Worm (Caenorhabditis elegans) whole organism, early embryonic: ENCODE results near the gene F41C3.7.

Experiments
- B0310.2 ChIP-seq: sonication (generic microtip); optimal IDR thresholded peaks from 2 replicates; lab custom pipeline; 2016; ENCODE audit warnings: mild to moderate bottlenecking, missing genetic modification characterization, missing compliant biosample characterization
- F13C5.2 ChIP-seq: sonication (generic microtip); optimal IDR thresholded peaks from 2 replicates; lab custom pipeline; 2017; ENCODE audit warnings: mild to moderate bottlenecking, missing genetic modification characterization, inconsistent platforms, missing compliant biosample characterization
- aly-1 ChIP-seq: sonication (generic microtip); optimal IDR thresholded peaks from 2 replicates; lab custom pipeline; 2016; ENCODE audit warnings: missing genetic modification characterization, missing compliant biosample characterization
- ama-1 ChIP-seq: fragments of 150-350 bp; optimal IDR thresholded peaks from 2 replicates; lab custom pipeline; 2014
- ceh-13 ChIP-seq: fragments of 200-800 bp; sonication (Bioruptor generic); optimal IDR thresholded peaks from 2 replicates; lab custom pipeline; 2018; ENCODE audit warnings: mild to moderate bottlenecking, missing genetic modification characterization, missing compliant biosample characterization
- ceh-36 ChIP-seq: sonication (generic microtip); optimal IDR thresholded peaks from 2 replicates; lab custom pipeline; 2016; ENCODE audit warnings: missing genetic modification characterization, inconsistent platforms, missing compliant biosample characterization
- ets-7 ChIP-seq: sonication (generic microtip); optimal IDR thresholded peaks from 2 replicates; lab custom pipeline; 2016; ENCODE audit warnings: missing genotype, missing genetic modification characterization, missing compliant biosample characterization
- flt-1 ChIP-seq: fragments of 200-800 bp; sonication (Bioruptor generic); IDR thresholded peaks from 2 replicates; pipeline ENCODE4 v1.3.6; 2022; ENCODE audit warnings: missing genetic modification characterization, missing compliant biosample characterization
- hmbx-1 ChIP-seq: sonication (generic microtip); optimal IDR thresholded peaks from 2 replicates; lab custom pipeline; 2016; ENCODE audit warnings: mild to moderate bottlenecking, missing genetic modification characterization, missing compliant biosample characterization
- hmg-4 ChIP-seq: fragments of 200-800 bp; sonication (Bioruptor generic); optimal IDR thresholded peaks from 2 replicates; lab custom pipeline; 2018; ENCODE audit warnings: mild to moderate bottlenecking, missing genetic modification characterization, missing compliant biosample characterization
- hnd-1 ChIP-seq: sonication (generic microtip); optimal IDR thresholded peaks from 2 replicates; lab custom pipeline; 2016; ENCODE audit warnings: missing genetic modification characterization, missing compliant biosample characterization
- pes-1 ChIP-seq: fragments of 200-800 bp; sonication (Bioruptor generic); IDR thresholded peaks from 2 replicates; pipeline ENCODE4 v1.3.6; 2022; ENCODE audit warnings: missing genetic modification reagents, missing genetic modification characterization, missing compliant biosample characterization
- scrt-1 ChIP-seq: fragments of 200-800 bp; sonication (Bioruptor generic); IDR thresholded peaks from 2 replicates; pipeline ENCODE4 v1.3.6; 2022; ENCODE audit warnings: missing genetic modification characterization, missing compliant biosample characterization
- sea-1 ChIP-seq: fragments of 200-800 bp; sonication (Bioruptor generic); conservative IDR thresholded peaks from 2 replicates; pipeline ENCODE4 v1.3.6; 2022; ENCODE audit warnings: missing genetic modification characterization, missing compliant biosample characterization
- tbx-11 ChIP-seq: fragments of 200-800 bp; sonication (Bioruptor generic); IDR thresholded peaks from 2 replicates; pipeline ENCODE4 v1.3.6; 2022; ENCODE audit warnings: missing genetic modification characterization, missing compliant biosample characterization
- tbx-37 ChIP-seq: fragments of 200-800 bp; sonication (Bioruptor generic); conservative IDR thresholded peaks from 2 replicates; pipeline ENCODE4 v1.3.6; 2022; ENCODE audit warnings: missing genetic modification reagents, missing genetic modification characterization, missing compliant biosample characterization
- tra-4 ChIP-seq: sonication (generic microtip); optimal IDR thresholded peaks from 2 replicates; lab custom pipeline; 2017; ENCODE audit warnings: missing genetic modification characterization, missing compliant biosample characterization

The F41C3.7 gene

ce11 chrII:4729733-4730132 lies at the start of gene F41C3.7:
TSS of gene F41C3.7 (plus strand) at chrII:4730033.
- TF ChIP-seq ceh-36: no peak
- TF ChIP-seq B0310.2: no peak
- TF ChIP-seq sea-1: no peak
- no peak for TF ChIP-seq tbx-37 (GFP tag; lab: Robert Waterston, UW)
- no peak for TF ChIP-seq scrt-1
- no peak for TF ChIP-seq hnd-1 (tag; lab: Kevin White, UChicago)
- TF ChIP-seq pes-1: no peak
- no peak for TF ChIP-seq ceh-13 (GFP tag; lab: Kevin White, UChicago)
- TF ChIP-seq hmg-4 (GFP tag; lab: Kevin White, UChicago): no peak
- no peak for TF ChIP-seq ets-7 (tag; lab: Kevin White, UChicago)
- no peak for TF ChIP-seq F13C5.2 (tag; lab: Kevin White, UChicago)
- TF ChIP-seq tbx-11: no peak
- no peak for TF ChIP-seq flt-1 (GFP tag; lab: Robert Waterston, UW)
- no peak for TF ChIP-seq aly-1
- no peak for TF ChIP-seq ama-1 (lab: Kevin White, UChicago)

ce11 chrII:4681391-4681790 lies 48.4 kb upstream of the F41C3.7 start, which contains the start of gene T05A7.7:
TSS of gene T05A7.7 (minus strand) at chrII:4681491.
- TF ChIP-seq tra-4 (tag; lab: Kevin White, UChicago) (no peak), ets-7 (tag; lab: Kevin White, UChicago) (no peak), scrt-1 (no peak), F13C5.2 (tag; lab: Kevin White, UChicago) (no peak), tbx-37 (GFP tag; lab: Robert Waterston, UW) (no peak), hmg-4 (GFP tag; lab: Kevin White, UChicago) (no peak), hnd-1 (tag; lab: Kevin White, UChicago) (no peak), flt-1 (GFP tag; lab: Robert Waterston, UW) (no peak), tbx-11 (no peak), pes-1 (no peak), sea-1 (no peak), ama-1 (lab: Kevin White, UChicago) (no peak), B0310.2 (no peak), ceh-36 (no peak)

ce11 chrII:4683693-4684092 lies 46.1 kb upstream of the F41C3.7 start, which contains the start of gene sre-40:
TSS of gene sre-40 (minus strand) at chrII:4683793.
- no peak for TF ChIP-seq hmg-4 (GFP tag; lab: Kevin White, UChicago)
- no peak for TF ChIP-seq sea-1
- no peak for TF ChIP-seq ceh-36
- TF ChIP-seq ets-7 (tag; lab: Kevin White, UChicago): no peak
- TF ChIP-seq hmbx-1 (tag; lab: Kevin White, UChicago): no peak
- no peak for TF ChIP-seq B0310.2
- no peak for TF ChIP-seq tra-4 (tag; lab: Kevin White, UChicago)
- no peak for TF ChIP-seq tbx-11
- TF ChIP-seq aly-1: no peak
- no peak for TF ChIP-seq F13C5.2 (tag; lab: Kevin White, UChicago)
- no peak for TF ChIP-seq pes-1
- TF ChIP-seq ama-1 (lab: Kevin White, UChicago): no peak
- no peak for TF ChIP-seq ceh-13 (GFP tag; lab: Kevin White, UChicago)
- TF ChIP-seq scrt-1: no peak

ce11 chrII:4684852-4685251 lies 45.0 kb upstream of the F41C3.7 start:
- TF ChIP-seq aly-1: no peak
- no peak for TF ChIP-seq ets-7 (tag; lab: Kevin White, UChicago)
- TF ChIP-seq tra-4 (tag; lab: Kevin White, UChicago): no peak
- TF ChIP-seq B0310.2: no peak
- TF ChIP-seq pes-1: no peak
- no peak for TF ChIP-seq ama-1 (lab: Kevin White, UChicago)
- TF ChIP-seq hnd-1 (tag; lab: Kevin White, UChicago): no peak

- no peak for TF ChIP-seq pes-1
- no peak for TF ChIP-seq F13C5.2 (tag; lab: Kevin White, UChicago)
- no peak for TF ChIP-seq ceh-36
- TF ChIP-seq ets-7 (tag; lab: Kevin White, UChicago): no peak
- TF ChIP-seq ama-1 (lab: Kevin White, UChicago): no peak
- no peak for TF ChIP-seq B0310.2
Measured at ce11 chrII:4686941-4687340, 42.9 kb upstream of the F41C3.7 start, which contains the start of gene sre-39. TSS of gene sre-39 (plus strand) at chrII:4687241.

- no peak for TF ChIP-seq ets-7 (tag; lab: Kevin White, UChicago)
- TF ChIP-seq ceh-36: no peak
Measured at ce11 chrII:4689477-4689876, 40.4 kb upstream of the F41C3.7 start, which contains the start of gene F10G7.12. TSS of gene F10G7.12 (plus strand) at chrII:4689777.

ce11 chrII:4693129-4693528 lies 36.7 kb upstream of the F41C3.7 start, which contains the start of gene F10G7.5:
TSS of gene F10G7.5 (plus strand) at chrII:4693414.
- no peak for TF ChIP-seq flt-1 (GFP tag; lab: Robert Waterston, UW)
- TF ChIP-seq F13C5.2 (tag; lab: Kevin White, UChicago): no peak
- TF ChIP-seq tra-4 (tag; lab: Kevin White, UChicago): no peak
- TF ChIP-seq sea-1: no peak
- TF ChIP-seq aly-1: no peak
- TF ChIP-seq tbx-37 (GFP tag; lab: Robert Waterston, UW): no peak
- no peak for TF ChIP-seq tbx-11
- no peak for TF ChIP-seq hmg-4 (GFP tag; lab: Kevin White, UChicago)
- no peak for TF ChIP-seq hmbx-1 (tag; lab: Kevin White, UChicago)
- TF ChIP-seq ama-1 (lab: Kevin White, UChicago): no peak
- TF ChIP-seq ets-7 (tag; lab: Kevin White, UChicago): no peak
- no peak for TF ChIP-seq B0310.2
- no peak for TF ChIP-seq ceh-36
- TF ChIP-seq pes-1: no peak
- no peak for TF ChIP-seq ceh-13 (GFP tag; lab: Kevin White, UChicago)
- no peak for TF ChIP-seq scrt-1

- no peak for TF ChIP-seq pes-1
- TF ChIP-seq ets-7 (tag; lab: Kevin White, UChicago): no peak
- TF ChIP-seq hnd-1 (tag; lab: Kevin White, UChicago): no peak
- TF ChIP-seq flt-1 (GFP tag; lab: Robert Waterston, UW): no peak
- TF ChIP-seq hmg-4 (GFP tag; lab: Kevin White, UChicago): no peak
- no peak for TF ChIP-seq tbx-37 (GFP tag; lab: Robert Waterston, UW)
Measured at ce11 chrII:4696055-4696454, 33.8 kb upstream of the F41C3.7 start.
